Worm (Caenorhabditis elegans) whole organism, L4/young adult: ENCODE data around the gene rom-1.
"Not testable (repeated sequence)": the region's sequence is repeated elsewhere in the genome, so short reads cannot be mapped to it uniquely, and the experiment has no call there.

Experiments
- W03F9.2 ChIP-seq: fragments of 150-350 bp; optimal IDR thresholded peaks from 2 replicates; lab custom pipeline; 2014; ENCODE audit warnings: missing biosample characterization, missing genetic modification characterization
- dao-5 ChIP-seq: sonication (generic microtip); optimal IDR thresholded peaks from 2 replicates; lab custom pipeline; 2016; ENCODE audit warnings: missing genotype, missing genetic modification characterization, moderate library complexity, missing compliant biosample characterization
- him-1 ChIP-seq: sonication (generic microtip); optimal IDR thresholded peaks from 2 replicates; lab custom pipeline; 2016; ENCODE audit warnings: missing genotype, missing genetic modification reagents, missing genetic modification characterization, missing compliant biosample characterization

Gene rom-1

ce11 chrIII:4917077-4917476 lies 10.1 kb downstream of the rom-1 start, which contains the start of gene rars-1:
rars-1 (minus strand) TSS chrIII:4917177.
- TF ChIP-seq W03F9.2 (tag; lab: Kevin White, UChicago) (no peak), dao-5 (tag; lab: Kevin White, UChicago) (no peak), him-1 (no peak)

ce11 chrIII:4917960-4918712 lies 11.1 kb downstream of the rom-1 start, which contains the start of gene rpb-8:
rpb-8 (minus strand) TSS chrIII:4918008.
- peak; percentile 60 for TF ChIP-seq W03F9.2 (tag; lab: Kevin White, UChicago)
- TF ChIP-seq dao-5 (tag; lab: Kevin White, UChicago): no peak
- TF ChIP-seq him-1: no peak

ce11 chrIII:4918906-4919305 lies 11.9 kb downstream of the rom-1 start:
- no peak for TF ChIP-seq him-1
- no peak for TF ChIP-seq W03F9.2 (tag; lab: Kevin White, UChicago)
- TF ChIP-seq dao-5 (tag; lab: Kevin White, UChicago): no peak

ce11 chrIII:4920221-4920620 lies 13.2 kb downstream of the rom-1 start, which contains the start of gene ula-1:
ula-1 (minus strand) TSS chrIII:4920321.
- no peak for TF ChIP-seq him-1
- no peak for TF ChIP-seq dao-5 (tag; lab: Kevin White, UChicago)
- no peak for TF ChIP-seq W03F9.2 (tag; lab: Kevin White, UChicago)

ce11 chrIII:4922020-4922419 lies 15.0 kb downstream of the rom-1 start, which contains the start of gene mmab-1:
mmab-1 (minus strand) TSS chrIII:4922114.
- TF ChIP-seq W03F9.2 (tag; lab: Kevin White, UChicago); him-1; dao-5 (tag; lab: Kevin White, UChicago): not testable (repeated sequence)

- TF ChIP-seq W03F9.2 (tag; lab: Kevin White, UChicago) (no peak), dao-5 (tag; lab: Kevin White, UChicago) (no peak), him-1 (no peak)
Observed at ce11 chrIII:4924134-4924533, 17.1 kb downstream of the rom-1 start.

ce11 chrIII:4930154-4930679 lies 23.2 kb downstream of the rom-1 start, which contains the start of gene set-2:
set-2 (minus strand) TSS chrIII:4930204.
- no peak for TF ChIP-seq him-1
- TF ChIP-seq W03F9.2 (tag; lab: Kevin White, UChicago): peak; percentile 79
- TF ChIP-seq dao-5 (tag; lab: Kevin White, UChicago): no peak

- TF ChIP-seq dao-5 (tag; lab: Kevin White, UChicago): no peak
- TF ChIP-seq W03F9.2 (tag; lab: Kevin White, UChicago): no peak
- TF ChIP-seq him-1: no peak
Observed at ce11 chrIII:4932203-4932699, 25.3 kb downstream of the rom-1 start, which contains the start of the genes C26E6.12 and eri-9. C26E6.12 (minus strand) TSS chrIII:4932253. eri-9 (plus strand) TSS chrIII:4932450.

- TF ChIP-seq him-1 (no peak), dao-5 (tag; lab: Kevin White, UChicago) (no peak), W03F9.2 (tag; lab: Kevin White, UChicago) (no peak)
Observed at ce11 chrIII:4934896-4935628, 28.1 kb downstream of the rom-1 start, which contains the start of gene mrps-18C. mrps-18C (plus strand) TSS chrIII:4935578.

- TF ChIP-seq dao-5 (tag; lab: Kevin White, UChicago): no peak
- TF ChIP-seq W03F9.2 (tag; lab: Kevin White, UChicago): no peak
- TF ChIP-seq him-1: no peak
Observed at ce11 chrIII:4937022-4937421, 30.0 kb downstream of the rom-1 start, which contains the start of gene fsn-1. fsn-1 (plus strand) TSS chrIII:4937322.

ce11 chrIII:4939267-4939666 lies 32.3 kb downstream of the rom-1 start, which contains the start of gene rpb-2:
rpb-2 (plus strand) TSS chrIII:4939567.
- TF ChIP-seq W03F9.2 (tag; lab: Kevin White, UChicago): no peak
- no peak for TF ChIP-seq him-1
- no peak for TF ChIP-seq dao-5 (tag; lab: Kevin White, UChicago)

- TF ChIP-seq dao-5 (tag; lab: Kevin White, UChicago) (no peak), W03F9.2 (tag; lab: Kevin White, UChicago) (no peak), him-1 (no peak)
Observed at ce11 chrIII:4944213-4944612, 37.2 kb downstream of the rom-1 start, which contains the start of gene ntl-9. ntl-9 (plus strand) TSS chrIII:4944513.

- TF ChIP-seq dao-5 (tag; lab: Kevin White, UChicago): no peak
Observed at ce11 chrIII:4947352-4947751, 40.4 kb downstream of the rom-1 start.
